Fruit fly (Drosophila melanogaster) whole organism, adult: ENCODE measurements around the gene CG3841.

ENCODE experiments used
- CG11617 ChIP-seq: fragments of 200-800 bp; sonication (Bioruptor generic); optimal IDR thresholded peaks from 2 replicates; lab custom pipeline; 2017; ENCODE audit warnings: mild to moderate bottlenecking, missing biosample characterization, missing genetic modification reagents, missing genetic modification characterization
- CG12768 ChIP-seq: fragments of 200-800 bp; sonication (Bioruptor generic); optimal IDR thresholded peaks from 2 replicates; lab custom pipeline; 2017; ENCODE audit warnings: missing biosample characterization, missing genetic modification characterization, mild to moderate bottlenecking, moderate library complexity, missing genetic modification reagents
- CG14711 ChIP-seq: fragments of 200-800 bp; sonication (Bioruptor generic); optimal IDR thresholded peaks from 2 replicates; lab custom pipeline; 2018; ENCODE audit warnings: missing biosample characterization, mild to moderate bottlenecking, missing genetic modification characterization, moderate library complexity
- CG1620 ChIP-seq: fragments of 200-800 bp; sonication (Bioruptor generic); optimal IDR thresholded peaks from 2 replicates; lab custom pipeline; 2016; ENCODE audit warnings: missing biosample characterization, missing genetic modification characterization
- CG33017 ChIP-seq: fragments of 200-800 bp; sonication (Bioruptor generic); optimal IDR thresholded peaks from 2 replicates; lab custom pipeline; 2018; ENCODE audit warnings: missing biosample characterization, mild to moderate bottlenecking, missing genetic modification characterization, moderate library complexity
- CG5204 ChIP-seq: fragments of 200-800 bp; sonication (Bioruptor generic); optimal IDR thresholded peaks from 2 replicates; lab custom pipeline; 2016; ENCODE audit warnings: missing biosample characterization, missing genetic modification characterization
- CG7045 ChIP-seq: fragments of 200-800 bp; sonication (Bioruptor generic); optimal IDR thresholded peaks from 2 replicates; lab custom pipeline; 2017; ENCODE audit warnings: missing biosample characterization, mild to moderate bottlenecking, missing genetic modification characterization
- CG7101 ChIP-seq: fragments of 200-800 bp; sonication (Bioruptor generic); optimal IDR thresholded peaks from 2 replicates; lab custom pipeline; 2018; ENCODE audit warnings: missing biosample characterization, mild to moderate bottlenecking, missing genetic modification characterization, moderate library complexity
- Clk ChIP-seq: fragments of 200-800 bp; sonication (Bioruptor generic); optimal IDR thresholded peaks from 2 replicates; lab custom pipeline; 2017; ENCODE audit warnings: missing biosample characterization, missing genetic modification characterization
- Crg-1 ChIP-seq: fragments of 200-800 bp; sonication (Bioruptor generic); optimal IDR thresholded peaks from 2 replicates; lab custom pipeline; 2016; ENCODE audit warnings: missing biosample characterization, missing genetic modification characterization
- Hr96 ChIP-seq: fragments of 200-800 bp; sonication (Bioruptor generic); optimal IDR thresholded peaks from 2 replicates; lab custom pipeline; 2016; ENCODE audit warnings: missing biosample characterization, missing genetic modification characterization
- Mnt ChIP-seq: fragments of 200-800 bp; sonication (Bioruptor generic); optimal IDR thresholded peaks from 2 replicates; lab custom pipeline; 2016; ENCODE audit warnings: missing biosample characterization, mild to moderate bottlenecking, missing genetic modification characterization
- bab1 ChIP-seq: fragments of 200-800 bp; sonication (Bioruptor generic); optimal IDR thresholded peaks from 3 replicates; lab custom pipeline; 2019; ENCODE audit warnings: missing biosample characterization, mild to moderate bottlenecking, missing genetic modification characterization, moderate library complexity
- cic ChIP-seq: fragments of 200-800 bp; sonication (Bioruptor generic); optimal IDR thresholded peaks from 2 replicates; lab custom pipeline; 2017; ENCODE audit warnings: missing biosample characterization, mild to moderate bottlenecking, missing genetic modification characterization, moderate library complexity
- cnc ChIP-seq, 2 experiments: fragments of >200 bp; optimal IDR thresholded peaks; 2 replicates each; lab custom pipeline; 2017
- kay ChIP-seq: fragments of 200-800 bp; sonication (Bioruptor generic); peaks from one replicate; lab custom pipeline; 2016; ENCODE audit warnings: missing biosample characterization, missing genetic modification characterization, borderline replicate concordance
- ovo ChIP-seq: fragments of 200-800 bp; sonication (Bioruptor generic); optimal IDR thresholded peaks from 2 replicates; lab custom pipeline; 2016; ENCODE audit warnings: missing biosample characterization, missing genetic modification characterization
- pad ChIP-seq: fragments of 200-800 bp; sonication (Bioruptor generic); optimal IDR thresholded peaks from 3 replicates; lab custom pipeline; 2017; ENCODE audit warnings: missing biosample characterization, missing genetic modification characterization, mild to moderate bottlenecking, moderate library complexity, missing genetic modification reagents
- tj ChIP-seq: fragments of 200-800 bp; sonication (Bioruptor generic); optimal IDR thresholded peaks from 3 replicates; lab custom pipeline; 2017; ENCODE audit warnings: missing biosample characterization, mild to moderate bottlenecking, missing genetic modification characterization, moderate library complexity
- toe ChIP-seq: fragments of 200-800 bp; sonication (Bioruptor generic); optimal IDR thresholded peaks from 2 replicates; lab custom pipeline; 2016; ENCODE audit warnings: missing biosample characterization, missing genetic modification characterization

CG3841 gene

dm6 chr2L:9613922-9614321, 24.6 kb downstream of the CG3841 start:
- TF ChIP-seq CG12768 (GFP tag; lab: Kevin White, UChicago): no peak
- no peak for TF ChIP-seq cic
- TF ChIP-seq kay: peak; percentile 84
- TF ChIP-seq CG7101 (tag; lab: Kevin White, UChicago): peak; percentile 11

- TF ChIP-seq cnc (optimal IDR thresholded peaks at IDR 0.05; lab: Kevin White, UChicago) (peak in 1 of 2 experiments; percentile 54), cic (peak; percentile 40), kay (no peak)
Observed at dm6 chr2L:9614674-9615258, 25.5 kb downstream of the CG3841 start.

- TF ChIP-seq CG14711 (tag; lab: Kevin White, UChicago) (no peak), CG33017 (tag; lab: Kevin White, UChicago) (no peak), Clk (GFP tag; lab: Kevin White, UChicago) (no peak), Hr96 (GFP tag; lab: Kevin White, UChicago) (no peak), cnc (optimal IDR thresholded peaks at IDR 0.05; lab: Kevin White, UChicago) (no peak), CG12768 (GFP tag; lab: Kevin White, UChicago) (no peak), tj (no peak), bab1 (no peak), toe (GFP tag; lab: Kevin White, UChicago) (no peak)
Observed at dm6 chr2L:9615561-9615960, 26.3 kb downstream of the CG3841 start.

- peak; percentile 31 for TF ChIP-seq cic
- no peak for TF ChIP-seq Crg-1
- TF ChIP-seq toe (GFP tag; lab: Kevin White, UChicago): no peak
Observed at dm6 chr2L:9615983-9616519, 26.8 kb downstream of the CG3841 start, which contains the start of gene GlcAT-S. Gene GlcAT-S, plus strand, starts transcription at chr2L:9616469.

- TF ChIP-seq cic: peak; percentile 5
- TF ChIP-seq CG7101 (tag; lab: Kevin White, UChicago): peak; percentile 12
- no peak for TF ChIP-seq CG5204 (GFP tag; lab: Kevin White, UChicago)
- TF ChIP-seq Hr96 (GFP tag; lab: Kevin White, UChicago): no peak
- peak; percentile 42 for TF ChIP-seq CG11617
- TF ChIP-seq CG14711 (tag; lab: Kevin White, UChicago): no peak
- TF ChIP-seq CG33017 (tag; lab: Kevin White, UChicago): peak; percentile 14
- TF ChIP-seq Clk (GFP tag; lab: Kevin White, UChicago): no peak
- peak; percentile 70 for TF ChIP-seq CG1620
- peak; percentile 49 for TF ChIP-seq ovo
- peak; percentile 49 for TF ChIP-seq Crg-1
- TF ChIP-seq tj: peak; percentile 59
- TF ChIP-seq cnc (optimal IDR thresholded peaks at IDR 0.05; lab: Kevin White, UChicago): no peak
- TF ChIP-seq bab1: peak; percentile 40
- TF ChIP-seq Mnt (GFP tag; lab: Kevin White, UChicago): peak; percentile 80
- no peak for TF ChIP-seq pad (GFP tag; lab: Kevin White, UChicago)
- no peak for TF ChIP-seq toe (GFP tag; lab: Kevin White, UChicago)
- no peak for TF ChIP-seq kay
Observed at dm6 chr2L:9616654-9617053, 27.4 kb downstream of the CG3841 start.

- peak; percentile 29 for TF ChIP-seq CG14711 (tag; lab: Kevin White, UChicago)
- peak; percentile 33 for TF ChIP-seq kay
- no peak for TF ChIP-seq CG7045
- no peak for TF ChIP-seq Hr96 (GFP tag; lab: Kevin White, UChicago)
- TF ChIP-seq bab1: peak; percentile 69
Observed at dm6 chr2L:9617908-9618307, 28.6 kb downstream of the CG3841 start.

- TF ChIP-seq kay (peak; percentile 71), Crg-1 (no peak), pad (GFP tag; lab: Kevin White, UChicago) (peak; percentile 4), cic (peak; percentile 42), Hr96 (GFP tag; lab: Kevin White, UChicago) (no peak), CG14711 (tag; lab: Kevin White, UChicago) (no peak)
Observed at dm6 chr2L:9618871-9619270, 29.6 kb downstream of the CG3841 start.

dm6 chr2L:9619925-9620324, 30.6 kb downstream of the CG3841 start:
- TF ChIP-seq CG1620 (no peak), kay (peak; percentile 81), cic (peak; percentile 94), CG7101 (tag; lab: Kevin White, UChicago) (no peak)

- TF ChIP-seq Clk (GFP tag; lab: Kevin White, UChicago) (no peak), CG7045 (no peak), CG11617 (no peak), CG5204 (GFP tag; lab: Kevin White, UChicago) (no peak), Hr96 (GFP tag; lab: Kevin White, UChicago) (no peak), toe (GFP tag; lab: Kevin White, UChicago) (no peak), Mnt (GFP tag; lab: Kevin White, UChicago) (no peak), CG33017 (tag; lab: Kevin White, UChicago) (no peak), kay (no peak), bab1 (no peak), ovo (no peak), CG1620 (no peak), cnc (optimal IDR thresholded peaks at IDR 0.05; lab: Kevin White, UChicago) (no peak), CG14711 (tag; lab: Kevin White, UChicago) (no peak), CG12768 (GFP tag; lab: Kevin White, UChicago) (no peak), tj (no peak), Crg-1 (no peak), pad (GFP tag; lab: Kevin White, UChicago) (no peak), cic (no peak)
Observed at dm6 chr2L:9625185-9625584, 35.9 kb downstream of the CG3841 start, which contains the start of gene CG31882. Gene CG31882, minus strand, starts transcription at chr2L:9625285.
